Worm (Caenorhabditis elegans) whole organism, L4 larva: Measurements from ENCODE around the gene sqv-4.

Experiments used
- D1046.2 ChIP-seq: fragments of 200-800 bp; sonication (Bioruptor generic); IDR thresholded peaks from 2 replicates; pipeline ENCODE4 v1.3.6; 2022; ENCODE audit warnings: missing genetic modification characterization, missing compliant biosample characterization
- T20F7.1 ChIP-seq: fragments of 200-800 bp; sonication (Bioruptor generic); optimal IDR thresholded peaks from 2 replicates; lab custom pipeline; 2018; ENCODE audit warnings: mild to moderate bottlenecking, missing genetic modification characterization, missing compliant biosample characterization
- T26A8.4 ChIP-seq: fragments of 200-800 bp; sonication (Bioruptor generic); IDR thresholded peaks from 2 replicates; pipeline ENCODE4 v1.3.6; 2022; ENCODE audit warnings: missing genetic modification characterization, missing compliant biosample characterization
- Y105C5A.15 ChIP-seq: fragments of 200-800 bp; sonication (Bioruptor generic); IDR thresholded peaks from 2 replicates; pipeline ENCODE4 v1.3.6; 2022; ENCODE audit warnings: missing genetic modification characterization, missing compliant biosample characterization
- Y5F2A.4 ChIP-seq: fragments of 200-800 bp; sonication (Bioruptor generic); optimal IDR thresholded peaks from 2 replicates; lab custom pipeline; 2018; ENCODE audit warnings: mild to moderate bottlenecking, missing genetic modification characterization, missing compliant biosample characterization
- aha-1 ChIP-seq: fragments of 150-350 bp; peaks from one replicate; lab custom pipeline; 2014; ENCODE audit warnings: missing biosample characterization, missing genetic modification characterization
- ceh-28 ChIP-seq: fragments of 150-350 bp; optimal IDR thresholded peaks from 2 replicates; lab custom pipeline; 2014; ENCODE audit warnings: missing biosample characterization, missing genetic modification reagents, missing genetic modification characterization
- ceh-82 ChIP-seq: sonication (generic microtip); optimal IDR thresholded peaks from 2 replicates; lab custom pipeline; 2017; ENCODE audit warnings: missing biosample characterization, missing genetic modification characterization
- cey-2 ChIP-seq: sonication (generic microtip); optimal IDR thresholded peaks from 3 replicates; lab custom pipeline; 2017; ENCODE audit warnings: missing genetic modification characterization, mild to moderate bottlenecking, missing compliant biosample characterization, antibody characterized with exemption, borderline replicate concordance; ENCODE audit not compliant: insufficient read depth
- daf-12 ChIP-seq: fragments of 150-350 bp; optimal IDR thresholded peaks from 2 replicates; lab custom pipeline; 2014; ENCODE audit warnings: missing biosample characterization, missing genetic modification reagents, missing genetic modification characterization
- daf-16 ChIP-seq, 3 experiments: sonication (generic microtip); optimal IDR thresholded peaks; 2 replicates each; lab custom pipeline; 2016 to 2017; ENCODE audit warnings: missing genetic modification characterization in 3 of 3, missing genetic modification reagents in 3 of 3, mild to moderate bottlenecking in 2 of 3, missing compliant biosample characterization in 2 of 3, missing biosample characterization in 1 of 3, moderate library complexity in 1 of 3
- dpl-1 ChIP-seq: fragments of 150-350 bp; optimal IDR thresholded peaks from 2 replicates; lab custom pipeline; 2014; ENCODE audit warnings: missing biosample characterization, missing genetic modification reagents, missing genetic modification characterization
- dve-1 ChIP-seq: sonication (generic microtip); optimal IDR thresholded peaks from 2 replicates; lab custom pipeline; 2017; ENCODE audit warnings: antibody characterized with exemption, mild to moderate bottlenecking, missing genetic modification characterization, missing compliant biosample characterization; ENCODE audit not compliant: insufficient read depth
- fos-1 ChIP-seq: fragments of 150-350 bp; optimal IDR thresholded peaks from 2 replicates; lab custom pipeline; 2014; ENCODE audit warnings: missing biosample characterization, missing genetic modification characterization
- hlh-30 ChIP-seq: sonication (generic microtip); optimal IDR thresholded peaks from 2 replicates; lab custom pipeline; 2017; ENCODE audit warnings: antibody characterized with exemption, mild to moderate bottlenecking, missing genetic modification characterization, missing compliant biosample characterization; ENCODE audit not compliant: insufficient read depth
- jun-1 ChIP-seq: fragments of 150-350 bp; optimal IDR thresholded peaks from 2 replicates; lab custom pipeline; 2014; ENCODE audit warnings: missing biosample characterization, missing genetic modification reagents, missing genetic modification characterization
- lin-1 ChIP-seq: fragments of 200-800 bp; sonication (Bioruptor generic); IDR thresholded peaks from 2 replicates; pipeline ENCODE4 v1.3.6; 2022; ENCODE audit warnings: missing genetic modification reagents, missing genetic modification characterization, missing compliant biosample characterization
- lin-13 ChIP-seq: fragments of 150-350 bp; optimal IDR thresholded peaks from 2 replicates; lab custom pipeline; 2014; ENCODE audit warnings: missing biosample characterization, missing genetic modification reagents, missing genetic modification characterization
- lin-15B ChIP-seq: fragments of 150-350 bp; sonication (generic microtip); optimal IDR thresholded peaks from 3 replicates; lab custom pipeline; 2014; ENCODE audit warnings: missing biosample characterization, missing genetic modification characterization
- lin-39 ChIP-seq: fragments of 150-350 bp; optimal IDR thresholded peaks from 2 replicates; lab custom pipeline; 2014; ENCODE audit warnings: missing biosample characterization, missing genetic modification reagents, missing genetic modification characterization
- lsy-2 ChIP-seq, 2 experiments: fragments of 150-350 bp in 1 of 2; sonication (generic microtip) in 1 of 2; optimal IDR thresholded peaks; 2 replicates each; lab custom pipeline; 2014 to 2017; ENCODE audit warnings: missing biosample characterization in 2 of 2, missing genetic modification characterization in 2 of 2
- madf-5 ChIP-seq, 2 experiments: fragments of 200-800 bp; sonication (Bioruptor generic); IDR thresholded peaks; 2 replicates each; pipeline ENCODE4 v1.3.6; 2022; ENCODE audit warnings: missing compliant biosample characterization in 2 of 2, missing genetic modification characterization in 2 of 2
- madf-9 ChIP-seq: fragments of 200-800 bp; sonication (Bioruptor generic); conservative IDR thresholded peaks from 2 replicates; pipeline ENCODE4 v1.3.6; 2022; ENCODE audit warnings: missing genetic modification reagents, missing genetic modification characterization, missing compliant biosample characterization
- mes-2 ChIP-seq: sonication (generic microtip); optimal IDR thresholded peaks from 2 replicates; lab custom pipeline; 2016; ENCODE audit warnings: missing genotype, mild to moderate bottlenecking, missing genetic modification characterization, missing compliant biosample characterization; ENCODE audit not compliant: poor library complexity, severe bottlenecking
- nhr-10 ChIP-seq: fragments of 150-350 bp; optimal IDR thresholded peaks from 2 replicates; lab custom pipeline; 2014; ENCODE audit warnings: missing biosample characterization, missing genetic modification characterization
- nhr-102 ChIP-seq: sonication (generic microtip); optimal IDR thresholded peaks from 2 replicates; lab custom pipeline; 2016; ENCODE audit warnings: mild to moderate bottlenecking, missing genetic modification characterization, moderate library complexity, missing compliant biosample characterization
- nhr-111 ChIP-seq: fragments of 200-800 bp; sonication (Bioruptor generic); optimal IDR thresholded peaks from 2 replicates; lab custom pipeline; 2018; ENCODE audit warnings: mild to moderate bottlenecking, missing genetic modification characterization, missing compliant biosample characterization
- nhr-25 ChIP-seq: sonication (generic microtip); optimal IDR thresholded peaks from 2 replicates; lab custom pipeline; 2017; ENCODE audit warnings: missing genetic modification characterization, mild to moderate bottlenecking, missing compliant biosample characterization, antibody characterized with exemption, moderate library complexity, borderline replicate concordance; ENCODE audit not compliant: insufficient read depth
- nhr-28 ChIP-seq: fragments of 150-350 bp; optimal IDR thresholded peaks from 2 replicates; lab custom pipeline; 2014; ENCODE audit warnings: missing biosample characterization, missing genetic modification characterization
- nhr-48 ChIP-seq: sonication (generic microtip); optimal IDR thresholded peaks from 2 replicates; lab custom pipeline; 2016; ENCODE audit warnings: mild to moderate bottlenecking, missing genetic modification characterization, missing compliant biosample characterization
- nhr-6 ChIP-seq: fragments of 150-350 bp; optimal IDR thresholded peaks from 2 replicates; lab custom pipeline; 2014; ENCODE audit warnings: missing biosample characterization, missing genetic modification characterization
- php-3 ChIP-seq: fragments of 200-800 bp; sonication (Bioruptor generic); IDR thresholded peaks from 2 replicates; pipeline ENCODE4 v1.3.6; 2022; ENCODE audit warnings: missing genetic modification reagents, missing genetic modification characterization, missing compliant biosample characterization
- rbr-2 ChIP-seq: sonication (generic microtip); optimal IDR thresholded peaks from 2 replicates; lab custom pipeline; 2016; ENCODE audit warnings: missing genotype, missing genetic modification characterization, missing compliant biosample characterization
- sdz-12 ChIP-seq: fragments of 200-800 bp; sonication (Bioruptor generic); optimal IDR thresholded peaks from 2 replicates; lab custom pipeline; 2018; ENCODE audit warnings: mild to moderate bottlenecking, missing genetic modification characterization, missing compliant biosample characterization
- spr-3 ChIP-seq: fragments of 200-800 bp; sonication (Bioruptor generic); optimal IDR thresholded peaks from 2 replicates; lab custom pipeline; 2018; ENCODE audit warnings: mild to moderate bottlenecking, missing genetic modification characterization, missing compliant biosample characterization
- unc-62 ChIP-seq, 3 experiments: fragments of 150-350 bp in 1 of 3; sonication (generic microtip); optimal IDR thresholded peaks in 2 of 3; peaks in 1 of 3; 1 replicate in 1 of 3; 2 replicates in 2 of 3; lab custom pipeline; 2014 to 2017; ENCODE audit warnings: missing biosample characterization in 3 of 3, missing genetic modification characterization in 3 of 3, missing genetic modification reagents in 3 of 3, missing genotype in 1 of 3
- zag-1 ChIP-seq: fragments of 150-350 bp; optimal IDR thresholded peaks from 2 replicates; lab custom pipeline; 2014; ENCODE audit warnings: missing biosample characterization, missing genetic modification characterization

Gene sqv-4

DNA sequence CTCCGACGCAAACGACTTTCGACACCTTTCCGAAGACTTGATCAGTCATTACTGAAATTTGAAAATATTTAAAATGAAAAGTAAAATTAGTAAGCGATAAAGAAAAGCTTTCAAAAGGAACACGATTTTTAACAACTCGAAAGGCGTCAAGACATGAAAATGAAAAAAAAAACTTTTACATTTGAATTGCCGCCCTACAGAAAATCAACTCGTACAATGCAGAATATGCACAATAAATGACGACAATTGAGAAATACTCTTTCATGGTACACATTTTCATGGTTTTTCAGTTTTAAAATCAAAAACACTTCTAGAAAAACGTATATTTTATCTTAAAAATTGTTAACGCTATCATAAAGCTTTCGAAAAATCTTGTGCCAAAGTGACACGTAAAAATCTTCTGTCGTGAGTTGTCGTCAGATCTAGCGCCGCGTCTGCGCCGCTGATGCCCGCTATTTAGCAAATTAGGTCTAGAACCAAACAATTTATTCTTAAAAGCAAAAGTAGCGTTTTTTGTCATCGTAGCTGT is at the start of gene sqv-4:
sqv-4 (minus strand) TSS at position 51 of the 529 bp plus-strand sequence.
- TF ChIP-seq aha-1 (peak; percentile 86), rbr-2 (peak; percentile 4), jun-1 (tag; lab: Kevin White, UChicago) (no peak), nhr-10 (tag; lab: Kevin White, UChicago) (no peak), fos-1 (tag; lab: Kevin White, UChicago) (no peak), daf-16 (GFP tag; optimal IDR thresholded peaks at IDR 0.05; lab: Kevin White, UChicago) (no peak), daf-16 (tag; optimal IDR thresholded peaks at IDR 0.05; lab: Kevin White, UChicago) (peak; percentile 7), lsy-2 (tag; optimal IDR thresholded peaks at IDR 0.05; lab: Kevin White, UChicago) (peak in 1 of 2 experiments; percentile 33), T20F7.1 (GFP tag; lab: Kevin White, UChicago) (peak; percentile 36), mes-2 (tag; lab: Kevin White, UChicago) (no peak), dve-1 (peak; percentile 26), dpl-1 (GFP tag; lab: Kevin White, UChicago) (peak; percentile 77)

DNA sequence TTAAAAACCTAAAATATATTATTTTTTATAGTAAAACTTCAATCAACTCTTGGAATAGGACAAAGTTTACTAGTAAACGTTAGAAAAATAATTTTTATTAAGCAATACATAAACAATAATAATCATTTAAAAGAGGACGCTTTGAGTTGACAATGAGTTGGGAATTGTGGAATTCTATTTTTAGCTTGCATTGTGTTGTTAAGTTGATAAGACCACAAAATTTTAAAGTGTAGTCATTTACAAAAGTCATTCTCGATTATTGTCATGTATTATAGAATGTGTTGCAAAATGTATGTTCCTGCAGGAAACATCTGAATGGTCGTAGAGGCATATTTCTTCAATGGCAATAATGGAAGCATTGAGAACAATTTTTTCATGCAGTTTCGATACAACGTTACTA is 49.7 kb upstream of the sqv-4 start:
- TF ChIP-seq sdz-12 (GFP tag; lab: Kevin White, UChicago) (no peak), T26A8.4 (no peak), Y105C5A.15 (no peak), nhr-28 (peak; percentile 72), nhr-25 (tag; lab: Kevin White, UChicago) (no peak), lin-39 (tag; lab: Kevin White, UChicago) (no peak), zag-1 (tag; lab: Kevin White, UChicago) (no peak), nhr-10 (tag; lab: Kevin White, UChicago) (no peak), lin-13 (GFP tag; lab: Kevin White, UChicago) (no peak), dve-1 (peak; percentile 50), lin-1 (GFP tag; lab: Robert Waterston, UW) (no peak)

DNA sequence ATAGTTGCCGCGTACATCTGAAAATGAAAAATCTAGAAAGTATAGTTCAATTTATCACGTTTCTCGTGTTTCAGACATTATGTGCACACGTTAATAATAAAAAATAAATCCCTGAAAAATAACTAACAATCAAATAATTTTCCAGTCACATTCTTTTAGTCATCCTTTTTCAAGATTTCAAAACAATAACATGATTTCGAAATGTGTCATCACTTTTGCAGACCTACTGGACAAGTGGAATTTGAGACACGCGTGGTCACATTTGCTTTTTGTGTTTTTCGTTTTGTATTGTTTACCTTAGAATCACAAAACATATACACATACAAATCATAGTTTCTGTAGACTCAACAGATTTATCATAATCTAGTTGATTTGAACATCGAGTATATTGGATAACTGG is 48.1 kb upstream of the sqv-4 start:
- TF ChIP-seq hlh-30 (peak; percentile 22), ceh-82 (tag; lab: Kevin White, UChicago) (no peak), spr-3 (GFP tag; lab: Kevin White, UChicago) (no peak), cey-2 (tag; lab: Kevin White, UChicago) (no peak), lin-15B (tag; lab: Kevin White, UChicago) (no peak)

DNA sequence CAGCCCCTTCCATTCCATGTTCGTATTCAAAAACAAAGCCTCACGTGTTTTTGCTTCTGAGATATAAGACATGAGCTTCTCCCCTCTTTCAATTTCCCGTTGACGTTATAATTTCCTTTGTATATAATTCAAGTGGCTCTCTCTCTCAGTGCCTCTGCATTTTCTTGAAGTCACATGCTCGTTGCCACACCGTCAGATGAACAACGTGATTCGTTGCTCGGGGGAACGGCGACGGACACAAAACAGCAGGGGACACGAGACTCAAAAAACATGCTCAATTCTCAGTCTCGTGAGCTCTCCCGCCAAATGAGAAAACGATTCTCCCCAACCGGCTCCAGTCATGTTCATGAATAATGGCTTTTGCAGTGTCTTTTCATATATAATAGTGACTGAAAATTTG is 47.1 kb upstream of the sqv-4 start:
- TF ChIP-seq dve-1, result no peak
- TF ChIP-seq hlh-30, result peak; percentile 70
- TF ChIP-seq rbr-2, result peak; percentile 15

DNA sequence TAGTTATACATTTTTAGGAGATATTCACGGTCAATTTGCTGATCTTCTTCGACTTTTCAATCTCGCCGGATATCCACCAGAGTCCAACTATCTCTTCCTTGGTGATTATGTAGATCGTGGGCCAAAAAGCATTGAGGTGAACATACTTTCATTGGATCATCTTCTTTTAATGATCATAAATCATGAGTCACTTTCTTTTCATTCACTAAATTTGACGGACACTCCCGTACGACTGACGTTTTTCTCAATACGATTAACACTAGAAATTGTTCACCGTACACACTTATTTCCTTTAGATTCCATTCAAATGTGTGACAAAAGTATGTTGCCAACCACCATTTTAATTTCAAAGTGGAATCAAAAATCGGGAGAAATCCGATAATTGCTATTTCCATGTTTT is 41.6 kb upstream of the sqv-4 start:
- TF ChIP-seq unc-62 (GFP tag; optimal IDR thresholded peaks at IDR 0.05 in 1 of 2; lab: Kevin White, UChicago), result peak in 1 of 2 experiments; percentile 83
- TF ChIP-seq unc-62 (tag; optimal IDR thresholded peaks at IDR 0.05; lab: Kevin White, UChicago), result no peak
- TF ChIP-seq nhr-6 (tag; lab: Kevin White, UChicago), result no peak

DNA sequence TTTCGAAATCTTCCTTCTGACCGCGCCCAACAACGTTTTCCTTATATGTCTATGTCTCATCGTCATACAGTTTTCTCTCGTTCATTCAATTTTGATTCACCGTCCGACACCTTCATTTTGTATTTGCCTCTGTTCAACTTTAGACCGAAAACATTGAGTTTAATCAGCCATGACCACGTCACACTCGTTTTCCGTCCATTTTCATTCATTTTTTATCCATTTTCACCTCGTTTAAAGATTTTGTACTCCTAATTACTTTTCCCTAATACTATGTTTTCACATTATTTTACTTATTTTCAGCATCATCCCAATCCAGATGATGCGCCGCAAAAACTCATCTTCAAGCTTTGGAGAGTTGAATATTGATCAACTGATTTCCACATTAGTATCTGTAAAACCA is 41.0 kb upstream of the sqv-4 start, which contains the start of gene pph-1:
pph-1 (plus strand) TSS at position 301 of the 400 bp plus-strand sequence.
- TF ChIP-seq nhr-48 (tag; lab: Kevin White, UChicago), result no peak
- no peak for TF ChIP-seq ceh-28 (tag; lab: Kevin White, UChicago)
- no peak for TF ChIP-seq madf-9 (GFP tag; lab: Robert Waterston, UW)
- no peak for TF ChIP-seq nhr-111 (GFP tag; lab: Kevin White, UChicago)
- no peak for TF ChIP-seq daf-12 (tag; lab: Kevin White, UChicago)
- no peak for TF ChIP-seq lin-39 (tag; lab: Kevin White, UChicago)
- no peak for TF ChIP-seq nhr-28
- no peak for TF ChIP-seq madf-5 (GFP tag; IDR thresholded peaks at IDR 0.05; lab: Robert Waterston, UW)
- TF ChIP-seq Y5F2A.4 (GFP tag; lab: Kevin White, UChicago), result no peak
- no peak for TF ChIP-seq nhr-102 (tag; lab: Kevin White, UChicago)
- TF ChIP-seq php-3 (GFP tag; lab: Robert Waterston, UW), result no peak
- TF ChIP-seq D1046.2 (GFP tag; lab: Robert Waterston, UW), result no peak
